Fruit fly (Drosophila melanogaster): ENCODE data around the gene CG32267.
A peak's percentile ranks its signal among the peaks of the same experiment; 100 is the strongest.

CG32267 gene

DNA sequence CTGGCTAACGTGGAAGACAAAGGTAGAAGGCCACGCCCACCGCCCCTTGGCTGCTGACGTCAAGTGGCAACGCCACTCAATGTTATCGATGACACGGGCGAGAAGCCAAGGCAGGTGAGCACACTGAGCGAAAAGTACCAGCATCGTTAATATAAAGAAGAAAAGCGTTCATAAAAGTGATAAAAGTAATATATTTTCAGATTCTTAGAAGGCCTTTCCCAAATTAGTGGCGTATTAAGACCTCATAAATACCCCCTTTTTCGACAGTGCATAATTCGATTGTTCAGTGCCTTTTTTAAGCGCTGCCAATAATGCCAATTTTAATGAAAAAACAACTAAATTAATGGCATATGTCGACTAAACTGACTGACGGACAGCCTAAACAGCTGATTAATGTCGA lies 22.2 kb downstream of the CG32267 start:
- no peak for TF ChIP-seq CG17801 (GFP tag; optimal IDR thresholded peaks at IDR 0.05; ENCODE audit: partially characterized antibody)

- TF ChIP-seq CG17801 (GFP tag; optimal IDR thresholded peaks at IDR 0.05; ENCODE audit: partially characterized antibody) = no peak
Measured at dm6 chr3L:3447948-3448526, 23.9 kb downstream of the CG32267 start.

DNA sequence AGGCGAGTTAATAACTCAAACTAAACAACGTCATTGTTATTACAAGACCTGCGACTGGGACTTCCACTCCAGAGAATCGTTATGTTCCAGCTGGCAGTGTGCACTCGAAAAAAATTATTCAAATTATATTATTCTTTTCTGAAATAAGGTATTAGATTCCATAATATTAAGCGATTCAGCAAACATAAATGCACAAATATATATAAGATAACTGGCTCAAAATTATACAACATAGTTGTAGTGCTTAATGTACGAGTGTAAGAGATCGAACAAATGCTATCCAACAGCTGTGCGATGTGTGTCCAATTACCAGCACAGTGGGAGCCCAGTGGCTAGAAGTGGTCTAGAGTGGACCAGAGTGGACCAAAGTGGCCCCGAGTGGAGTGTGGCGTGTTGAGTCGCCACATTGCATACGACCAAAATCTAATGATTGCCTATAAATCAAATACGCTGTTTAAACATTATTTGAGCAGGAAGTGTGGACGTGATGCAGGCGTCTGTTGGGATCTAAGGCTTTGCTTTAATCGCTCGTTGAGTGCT lies 27.6 kb downstream of the CG32267 start:
- no peak for TF ChIP-seq CG17801 (GFP tag; optimal IDR thresholded peaks at IDR 0.05; ENCODE audit: partially characterized antibody)

DNA sequence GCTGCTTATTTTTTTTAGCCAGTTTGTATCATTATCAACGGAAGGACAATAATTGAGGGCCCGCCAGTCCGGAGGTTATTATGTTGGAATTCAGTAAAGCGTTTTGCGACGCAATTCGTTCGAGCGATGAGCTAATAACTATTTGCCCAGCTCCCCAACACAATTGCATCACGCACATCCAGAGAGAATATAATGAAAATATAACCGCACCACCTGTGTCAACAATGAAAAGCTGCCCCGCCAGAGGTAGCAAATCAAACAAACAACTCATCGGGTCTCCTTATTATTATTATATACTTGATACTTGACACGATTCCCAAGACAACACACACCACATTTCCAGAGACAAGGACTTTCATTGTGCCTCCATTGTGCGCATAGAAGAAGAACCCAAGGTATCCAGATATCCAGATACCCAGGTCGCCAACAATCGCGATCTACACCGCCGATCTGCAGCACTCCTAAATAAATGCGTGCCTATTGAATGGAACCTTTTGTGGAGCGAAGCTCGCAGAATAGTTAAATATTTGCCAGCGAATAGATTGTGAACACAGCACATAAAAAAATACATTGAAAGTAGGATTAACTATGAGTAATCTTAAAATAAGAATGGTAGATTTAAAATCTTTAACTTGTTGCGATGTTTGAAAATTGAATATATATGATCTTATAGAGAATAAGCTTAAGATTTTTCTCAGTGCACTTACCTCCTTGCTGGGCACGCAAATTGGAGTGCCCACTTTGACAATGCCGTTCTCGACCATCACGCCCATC lies 29.0 kb downstream of the CG32267 start:
- TF ChIP-seq CG17801 (GFP tag; optimal IDR thresholded peaks at IDR 0.05; ENCODE audit: partially characterized antibody) = no peak

DNA sequence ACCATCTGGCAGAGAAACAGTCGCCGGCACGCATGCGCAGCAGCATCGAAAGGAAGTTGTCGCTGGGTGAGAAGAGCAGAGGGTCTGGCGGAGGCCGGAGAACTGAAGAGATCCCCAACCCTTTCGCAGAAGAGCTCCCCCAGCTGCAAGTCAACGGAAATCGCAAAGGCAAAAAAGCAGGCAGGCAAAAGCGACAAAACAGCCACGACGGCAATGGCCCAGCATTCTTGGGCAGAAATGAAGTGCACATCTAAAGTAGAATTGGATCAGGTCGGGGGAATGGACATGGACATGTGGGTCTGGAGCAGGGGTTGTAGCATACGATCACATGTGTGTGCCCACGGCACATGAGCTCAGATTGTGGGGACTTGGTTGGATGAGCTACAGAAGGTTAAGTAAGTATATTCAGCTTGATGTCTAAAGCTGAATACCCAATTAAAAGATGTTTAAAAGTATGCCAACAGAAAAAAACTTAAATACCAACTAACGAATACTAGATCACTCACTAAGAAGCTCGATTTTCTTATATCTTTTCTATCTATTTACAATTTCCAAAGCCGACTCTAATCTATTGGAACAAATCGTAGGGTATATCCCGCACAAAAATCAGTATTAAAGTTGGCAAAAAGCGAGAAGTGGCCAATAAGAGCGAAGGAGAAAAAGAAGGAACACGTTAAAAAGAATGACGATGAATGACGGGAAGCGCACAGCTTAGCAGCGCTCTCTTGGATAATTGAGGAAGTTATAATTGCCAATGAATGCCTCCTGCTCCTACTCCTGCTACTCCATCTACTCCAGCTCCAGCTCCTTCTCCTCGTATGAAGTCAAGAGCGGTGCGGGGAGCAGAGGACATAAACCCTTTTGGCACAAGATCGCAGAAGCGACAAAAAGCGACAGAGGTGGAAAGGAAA lies 29.9 kb downstream of the CG32267 start:
- no peak for TF ChIP-seq CG17801 (GFP tag; optimal IDR thresholded peaks at IDR 0.05; ENCODE audit: partially characterized antibody)

DNA sequence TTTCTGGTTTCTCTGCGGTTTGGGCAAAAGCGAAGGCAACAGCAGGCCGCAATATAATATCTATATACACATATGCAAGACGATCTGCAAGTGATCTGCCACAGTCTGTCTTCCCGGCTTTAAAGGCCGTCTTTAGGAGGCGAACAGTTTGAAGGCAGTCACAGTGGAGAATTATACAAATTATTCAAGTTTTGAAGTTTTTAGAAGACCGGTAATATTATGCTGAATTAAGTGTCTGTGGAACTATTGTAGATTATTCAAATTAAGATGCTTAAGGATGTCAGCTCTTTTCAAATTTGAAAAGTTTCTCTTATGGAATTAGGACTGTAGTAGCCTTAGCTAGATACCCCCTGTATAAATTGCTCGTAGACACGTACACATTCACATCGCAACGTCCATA lies 31.8 kb downstream of the CG32267 start:
- TF ChIP-seq CG17801 (GFP tag; optimal IDR thresholded peaks at IDR 0.05; ENCODE audit: partially characterized antibody) = no peak

DNA sequence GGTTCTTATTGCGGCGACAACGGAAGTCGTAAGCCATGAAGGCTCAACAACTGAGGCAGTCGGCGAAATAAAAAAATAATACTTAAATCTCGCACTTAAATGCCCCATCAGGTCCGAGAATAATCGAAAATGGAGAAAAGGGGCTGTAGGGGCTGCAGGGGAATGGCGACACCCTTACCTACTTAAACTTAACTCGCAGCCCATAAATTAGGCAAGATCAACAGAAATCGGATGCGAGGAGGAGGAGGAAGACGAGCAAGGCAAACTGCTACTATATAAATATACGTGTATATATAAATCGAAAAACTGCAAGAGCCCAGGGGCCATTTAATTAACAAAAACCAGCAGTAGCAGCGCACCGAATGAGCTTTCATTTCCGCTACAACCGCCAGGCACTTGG lies 32.3 kb downstream of the CG32267 start:
- TF ChIP-seq CG17801 (GFP tag; optimal IDR thresholded peaks at IDR 0.05; ENCODE audit: partially characterized antibody) = no peak

DNA sequence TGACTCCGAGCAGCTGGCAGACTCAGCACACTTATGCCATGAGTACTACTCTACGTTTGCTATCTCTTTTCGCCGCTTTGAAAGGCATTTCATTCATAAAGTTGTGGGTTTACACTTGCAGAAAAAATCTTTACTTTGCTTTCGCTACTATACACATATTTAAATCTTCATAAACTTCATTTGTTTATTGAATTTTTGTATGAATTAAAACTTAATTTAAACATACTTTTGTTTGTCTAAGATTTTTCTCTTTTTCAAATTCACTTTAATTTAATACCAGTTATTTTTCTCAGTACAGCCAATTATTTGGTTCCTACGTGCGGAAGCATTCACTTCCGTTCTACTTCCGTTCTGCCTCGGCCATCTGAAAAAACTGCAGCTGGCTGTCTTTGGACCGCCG lies 33.4 kb downstream of the CG32267 start:
- TF ChIP-seq CG17801 (GFP tag; optimal IDR thresholded peaks at IDR 0.05; ENCODE audit: partially characterized antibody) = no peak

DNA sequence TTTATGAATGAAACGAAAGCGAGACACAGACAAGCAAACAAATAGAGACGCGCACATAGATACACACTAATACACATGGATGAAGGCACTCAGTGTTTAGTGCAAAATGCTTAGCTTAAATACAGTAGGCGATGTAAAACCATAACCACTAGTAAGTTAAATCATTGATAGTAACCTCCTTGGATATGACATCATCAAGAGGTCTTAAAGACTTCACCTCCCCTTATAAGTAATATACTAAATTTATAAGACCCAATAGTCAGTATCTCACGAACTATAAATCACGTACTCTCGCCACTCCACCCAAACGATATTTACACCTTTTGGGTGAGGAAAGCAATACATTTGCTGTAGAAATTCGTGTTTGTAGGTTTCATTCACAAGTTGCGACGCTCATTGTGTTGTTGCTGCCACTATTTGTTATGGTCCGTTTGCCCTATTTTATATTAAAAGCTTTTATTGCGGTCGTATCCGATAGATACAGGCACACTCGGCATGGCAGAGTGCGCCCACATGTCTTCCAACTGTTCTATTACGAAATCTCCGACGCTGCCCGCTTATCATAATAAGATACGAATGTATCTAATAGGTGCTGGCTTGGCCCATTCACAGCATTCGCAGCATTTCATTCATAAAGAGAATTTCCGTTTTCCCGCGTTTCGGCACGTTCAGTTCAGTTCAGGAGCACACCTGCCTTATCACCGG lies 34.1 kb downstream of the CG32267 start:
- TF ChIP-seq CG17801 (GFP tag; optimal IDR thresholded peaks at IDR 0.05; ENCODE audit: partially characterized antibody) = no peak

DNA sequence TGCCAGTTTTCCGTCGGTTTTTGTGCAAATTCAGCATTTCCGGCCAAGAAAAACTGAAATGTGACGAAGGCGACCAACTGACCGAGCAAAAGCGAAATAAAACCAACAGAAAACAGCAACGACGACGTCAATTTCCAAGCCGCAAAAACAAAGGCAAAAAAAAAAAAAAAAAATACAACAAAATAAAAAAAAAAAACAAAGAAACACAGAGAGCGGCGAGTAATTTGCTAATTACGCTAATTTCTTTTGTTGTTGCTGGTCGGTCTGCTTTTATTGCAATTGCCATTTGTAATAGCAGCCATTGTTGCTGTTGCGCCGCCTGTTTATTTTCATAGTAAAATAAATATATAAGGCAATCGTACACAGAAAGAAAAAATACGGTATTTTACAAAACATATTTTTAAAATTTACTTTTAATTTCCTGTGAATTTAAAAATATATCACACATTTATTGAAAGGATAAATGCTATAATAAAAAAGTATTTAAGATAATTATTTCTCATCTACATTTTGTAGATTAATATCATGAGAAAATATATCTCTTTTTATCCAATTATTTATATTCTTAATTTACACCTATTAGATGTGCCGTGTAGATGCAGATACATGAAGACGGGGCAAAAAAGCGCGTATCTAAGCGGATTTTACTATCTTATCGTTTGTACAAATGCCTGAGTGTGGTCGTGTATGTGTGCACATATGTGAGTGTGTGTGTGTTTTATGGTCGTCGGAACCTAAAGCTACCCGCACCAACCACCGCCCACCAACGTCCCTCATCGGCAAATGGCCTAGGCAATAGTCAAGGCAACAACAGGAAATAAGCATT lies 34.9 kb downstream of the CG32267 start:
- peak; percentile 79 for TF ChIP-seq CG17801 (GFP tag; optimal IDR thresholded peaks at IDR 0.05; ENCODE audit: partially characterized antibody)

DNA sequence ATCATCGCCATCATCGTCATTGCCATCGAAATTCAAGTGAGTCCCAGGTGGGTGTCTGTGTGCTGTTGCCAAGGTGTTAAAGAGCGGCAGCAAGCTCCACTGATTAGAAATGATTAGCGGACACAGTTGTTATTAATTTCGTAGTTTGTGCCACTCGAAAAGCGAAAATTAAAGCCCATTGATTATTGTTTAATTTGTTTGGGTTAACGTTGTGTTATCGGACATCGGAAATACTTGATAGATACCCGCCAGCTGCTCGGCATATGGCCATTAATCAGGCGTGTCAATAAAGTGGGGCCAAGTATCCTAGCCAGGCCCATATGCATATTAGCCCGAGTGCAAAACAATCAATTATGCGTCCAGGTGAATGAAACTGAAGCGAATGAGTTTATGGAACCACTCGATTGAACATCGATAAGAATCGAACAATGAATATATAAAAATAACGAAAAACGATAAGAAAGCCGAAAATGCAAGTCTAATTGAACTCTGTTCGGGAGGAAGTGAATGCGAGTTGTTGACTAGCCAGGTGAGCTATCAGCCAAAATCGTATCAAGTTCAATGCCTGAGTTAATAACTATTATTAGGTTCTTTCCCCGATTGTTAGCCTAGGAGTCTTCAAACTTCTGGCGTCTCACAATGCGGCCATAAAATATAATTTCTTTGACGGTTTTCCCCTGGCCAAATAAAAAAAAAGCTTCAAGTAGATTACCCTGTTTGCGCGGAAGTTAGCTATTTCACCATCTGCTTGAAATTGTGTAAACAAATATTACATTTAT lies 36.2 kb downstream of the CG32267 start:
- no peak for TF ChIP-seq CG17801 (GFP tag; optimal IDR thresholded peaks at IDR 0.05; ENCODE audit: partially characterized antibody)

DNA sequence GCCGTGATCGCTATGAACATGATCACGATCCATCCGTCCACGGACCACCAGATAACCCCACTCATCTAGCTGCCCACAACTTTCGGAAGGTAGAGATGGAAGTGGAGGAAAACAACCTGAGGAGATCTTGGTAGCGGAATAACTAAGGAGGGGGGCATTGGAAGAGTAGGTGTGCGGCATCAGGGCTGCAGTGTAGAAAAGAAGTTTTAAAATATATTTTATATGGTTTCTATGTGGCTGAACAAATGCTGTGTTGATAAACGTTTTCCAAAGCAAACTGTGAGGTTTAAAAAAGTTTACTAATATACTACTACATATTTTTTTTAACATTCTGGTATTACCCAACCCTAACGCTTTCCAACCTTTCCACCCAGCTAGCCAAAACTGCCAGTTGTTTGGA lies 37.0 kb downstream of the CG32267 start:
- TF ChIP-seq CG17801 (GFP tag; optimal IDR thresholded peaks at IDR 0.05; ENCODE audit: partially characterized antibody) = no peak

dm6 chr3L:3433955-3434354 lies 38.0 kb downstream of the CG32267 start:
- TF ChIP-seq CG17801 (GFP tag; optimal IDR thresholded peaks at IDR 0.05; ENCODE audit: partially characterized antibody) = no peak
